4 fruit fly cellular contexts compared by ENCODE assay signal in genomic region chr2L:13068533-13069398, dm6.
TF ChIP-seq lines count a peak whose summit lies in the region.

No protein-coding gene starts in this region.

- no peak for TF ChIP-seq CTCF in whole organism, embryonic (GFP tag; optimal IDR thresholded peaks at IDR 0.05; lab: Kevin White, UChicago)

TF ChIP-seq in whole organism, adult, 20 proteins besides CTCF, POLR2A, EP300 and RAD21:
- TF ChIP-seq cic (GFP tag; optimal IDR thresholded peaks at IDR 0.05; lab: Kevin White, UChicago) (peak; percentile 68), CG7101 (tag; optimal IDR thresholded peaks at IDR 0.05; lab: Kevin White, UChicago) (no peak), CG12768 (GFP tag; optimal IDR thresholded peaks at IDR 0.05; lab: Kevin White, UChicago) (no peak), kay (GFP tag; lab: Kevin White, UChicago; ENCODE audit: borderline replicate concordance) (peak; percentile 77)

TF ChIP-seq in whole organism, embryonic, 481 proteins besides CTCF, POLR2A, EP300 and RAD21 (continues in another document):
- TF ChIP-seq Pdp1 (GFP tag; optimal IDR thresholded peaks at IDR 0.05; lab: Kevin White, UChicago), result peak in 1 of 2 experiments; percentile 61
- no peak for TF ChIP-seq CG30020 (tag; optimal IDR thresholded peaks at IDR 0.05; lab: Kevin White, UChicago)
- TF ChIP-seq Rfx (GFP tag; IDR thresholded peaks at IDR 0.05; lab: Robert Waterston, UW), result no peak
- TF ChIP-seq tup (GFP tag; optimal IDR thresholded peaks at IDR 0.05; lab: Kevin White, UChicago), result no peak
- TF ChIP-seq CG34224 (GFP tag; IDR thresholded peaks at IDR 0.05; lab: Robert Waterston, UW; ENCODE audit: partially characterized antibody), result no peak
- no peak for TF ChIP-seq cato (GFP tag; optimal IDR thresholded peaks at IDR 0.05; lab: Kevin White, UChicago; ENCODE audit: borderline replicate concordance)
- no peak for TF ChIP-seq CG8290 (GFP tag; optimal IDR thresholded peaks at IDR 0.05; lab: Kevin White, UChicago)
- TF ChIP-seq CG8290 (tag; optimal IDR thresholded peaks at IDR 0.05; lab: Kevin White, UChicago), result no peak
- peak; percentile 68 for TF ChIP-seq sens (GFP tag; lab: Kevin White, UChicago)
- no peak for TF ChIP-seq tio (GFP tag; optimal IDR thresholded peaks at IDR 0.05; lab: Kevin White, UChicago)
- TF ChIP-seq CG1529 (GFP tag; optimal IDR thresholded peaks at IDR 0.05; lab: Kevin White, UChicago), result no peak
- no peak for TF ChIP-seq CoRest (tag; optimal IDR thresholded peaks at IDR 0.05; lab: Kevin White, UChicago)
- TF ChIP-seq CG4424 (GFP tag; optimal IDR thresholded peaks at IDR 0.05; lab: Kevin White, UChicago), result no peak
- TF ChIP-seq Hsf (GFP tag; optimal IDR thresholded peaks at IDR 0.05; lab: Kevin White, UChicago), result no peak
- no peak for TF ChIP-seq Nf-YC (tag; optimal IDR thresholded peaks at IDR 0.05; lab: Kevin White, UChicago)
- no peak for TF ChIP-seq CG13123 (GFP tag; optimal IDR thresholded peaks at IDR 0.05; lab: Kevin White, UChicago)
- TF ChIP-seq NC2β (GFP tag; optimal IDR thresholded peaks at IDR 0.05; lab: Kevin White, UChicago), result no peak
- TF ChIP-seq CG4730 (GFP tag; IDR thresholded peaks at IDR 0.05; lab: Robert Waterston, UW), result no peak
- peak in 1 of 2 experiments; percentile 13 for TF ChIP-seq Trl (optimal IDR thresholded peaks at IDR 0.05; lab: Kevin White, UChicago)
- TF ChIP-seq Trl (GFP tag; optimal IDR thresholded peaks at IDR 0.05; lab: Kevin White, UChicago), result no peak
- no peak for TF ChIP-seq CG4282 (GFP tag; optimal IDR thresholded peaks at IDR 0.05; lab: Kevin White, UChicago)
- TF ChIP-seq CG8765 (GFP tag; IDR thresholded peaks at IDR 0.05; lab: Robert Waterston, UW), result no peak
- TF ChIP-seq aop (GFP tag; IDR thresholded peaks at IDR 0.05; lab: Robert Waterston, UW), result no peak
- no peak for TF ChIP-seq CG6654 (GFP tag; optimal IDR thresholded peaks at IDR 0.05; lab: Kevin White, UChicago)
- no peak for TF ChIP-seq dati (GFP tag; IDR thresholded peaks at IDR 0.05; lab: Robert Waterston, UW)
- TF ChIP-seq CG2202 (tag; optimal IDR thresholded peaks at IDR 0.05; lab: Kevin White, UChicago), result no peak
- no peak for TF ChIP-seq CG9609 (GFP tag; optimal IDR thresholded peaks at IDR 0.05; lab: Kevin White, UChicago)
- no peak for TF ChIP-seq CG12942 (GFP tag; optimal IDR thresholded peaks at IDR 0.05; lab: Kevin White, UChicago)
- TF ChIP-seq dysf (GFP tag; IDR thresholded peaks at IDR 0.05; lab: Robert Waterston, UW), result no peak
- no peak for TF ChIP-seq gfzf (GFP tag; optimal IDR thresholded peaks at IDR 0.05; lab: Kevin White, UChicago)
- TF ChIP-seq scrt (GFP tag; optimal IDR thresholded peaks at IDR 0.05; lab: Kevin White, UChicago), result no peak

TF ChIP-seq in whole organism, prepupa, 60 proteins besides CTCF, POLR2A, EP300 and RAD21:
- TF ChIP-seq pdm3 (GFP tag; optimal IDR thresholded peaks at IDR 0.05; lab: Kevin White, UChicago), result peak; percentile 10
- TF ChIP-seq CG6854 (GFP tag; optimal IDR thresholded peaks at IDR 0.05; lab: Kevin White, UChicago), result no peak
- peak; percentile 31 for TF ChIP-seq Hr4 (GFP tag; optimal IDR thresholded peaks at IDR 0.05; lab: Kevin White, UChicago)
- no peak for TF ChIP-seq CG1621 (tag; optimal IDR thresholded peaks at IDR 0.05; lab: Kevin White, UChicago)
- 0 out of 3 replicates have a peak, but pooled peaks have one; percentile 28 for TF ChIP-seq CG8119 (GFP tag; IDR thresholded peaks at IDR 0.05; lab: Robert Waterston, UW)
- TF ChIP-seq CG3919 (GFP tag; optimal IDR thresholded peaks at IDR 0.05; lab: Kevin White, UChicago), result peak; percentile 2
- TF ChIP-seq lz (GFP tag; optimal IDR thresholded peaks at IDR 0.05; lab: Kevin White, UChicago), result no peak
- 0 out of 2 replicates have a peak, but pooled peaks have one; percentile 10 for TF ChIP-seq CG15336 (GFP tag; IDR thresholded peaks at IDR 0.05; lab: Robert Waterston, UW)
- TF ChIP-seq CG31627 (GFP tag; optimal IDR thresholded peaks at IDR 0.05; lab: Kevin White, UChicago), result no peak
- peak; percentile 72 for TF ChIP-seq Eip78C (GFP tag; lab: Kevin White, UChicago)
- TF ChIP-seq CG10669 (GFP tag; optimal IDR thresholded peaks at IDR 0.05; lab: Kevin White, UChicago), result no peak
- TF ChIP-seq svp (GFP tag; lab: Kevin White, UChicago), result peak; percentile 68
- no peak for TF ChIP-seq CG11902 (GFP tag; optimal IDR thresholded peaks at IDR 0.05; lab: Kevin White, UChicago)
- TF ChIP-seq CG32006 (GFP tag; optimal IDR thresholded peaks at IDR 0.05; lab: Kevin White, UChicago), result peak; percentile 54

TF ChIP-seq in whole organism, pupa, 21 proteins besides CTCF, POLR2A, EP300 and RAD21:
- TF ChIP-seq Pif1A (GFP tag; optimal IDR thresholded peaks at IDR 0.05; lab: Kevin White, UChicago), result peak; percentile 1
- peak; percentile 31 for TF ChIP-seq CG8301 (tag; optimal IDR thresholded peaks at IDR 0.05; lab: Kevin White, UChicago)
- TF ChIP-seq D1 (tag; optimal IDR thresholded peaks at IDR 0.05; lab: Kevin White, UChicago), result no peak
- TF ChIP-seq Ets98B (GFP tag; IDR thresholded peaks at IDR 0.05; lab: Robert Waterston, UW), result no peak
- no peak for TF ChIP-seq CG4496 (GFP tag; IDR thresholded peaks at IDR 0.05; lab: Robert Waterston, UW)
- no peak for TF ChIP-seq gl (tag; optimal IDR thresholded peaks at IDR 0.05; lab: Kevin White, UChicago)
- TF ChIP-seq Pif1B (GFP tag; optimal IDR thresholded peaks at IDR 0.05; lab: Kevin White, UChicago), result no peak
- no peak for TF ChIP-seq CG12605 (GFP tag; IDR thresholded peaks at IDR 0.05; lab: Robert Waterston, UW)
- TF ChIP-seq fd96Ca (GFP tag; IDR thresholded peaks at IDR 0.05; lab: Robert Waterston, UW), result no peak
- TF ChIP-seq rn (GFP tag; IDR thresholded peaks at IDR 0.05; lab: Robert Waterston, UW), result no peak
- TF ChIP-seq CG17806 (tag; optimal IDR thresholded peaks at IDR 0.05; lab: Kevin White, UChicago), result no peak
- TF ChIP-seq CG8159 (tag; optimal IDR thresholded peaks at IDR 0.05; lab: Kevin White, UChicago), result no peak
- TF ChIP-seq CG32121 (GFP tag; IDR thresholded peaks at IDR 0.05; lab: Robert Waterston, UW), result no peak
- TF ChIP-seq EcR (GFP tag; optimal IDR thresholded peaks at IDR 0.05; lab: Kevin White, UChicago), result no peak
- no peak for TF ChIP-seq CG10348 (GFP tag; IDR thresholded peaks at IDR 0.05; lab: Robert Waterston, UW)
- TF ChIP-seq CG9948 (tag; optimal IDR thresholded peaks at IDR 0.05; lab: Kevin White, UChicago), result peak; percentile 2
- TF ChIP-seq CG14655 (GFP tag; optimal IDR thresholded peaks at IDR 0.05; lab: Kevin White, UChicago), result peak; percentile 43
- TF ChIP-seq CG15710 (tag; optimal IDR thresholded peaks at IDR 0.05; lab: Kevin White, UChicago), result no peak
- TF ChIP-seq Snoo (tag; optimal IDR thresholded peaks at IDR 0.05; lab: Kevin White, UChicago), result no peak
- TF ChIP-seq CG34367 (tag; optimal IDR thresholded peaks at IDR 0.05; lab: Kevin White, UChicago), result no peak
- no peak for TF ChIP-seq CG13204 (GFP tag; optimal IDR thresholded peaks at IDR 0.05; lab: Kevin White, UChicago)
